Worm (Caenorhabditis elegans): ENCODE data around the gene srv-10.

Gene srv-10

DNA sequence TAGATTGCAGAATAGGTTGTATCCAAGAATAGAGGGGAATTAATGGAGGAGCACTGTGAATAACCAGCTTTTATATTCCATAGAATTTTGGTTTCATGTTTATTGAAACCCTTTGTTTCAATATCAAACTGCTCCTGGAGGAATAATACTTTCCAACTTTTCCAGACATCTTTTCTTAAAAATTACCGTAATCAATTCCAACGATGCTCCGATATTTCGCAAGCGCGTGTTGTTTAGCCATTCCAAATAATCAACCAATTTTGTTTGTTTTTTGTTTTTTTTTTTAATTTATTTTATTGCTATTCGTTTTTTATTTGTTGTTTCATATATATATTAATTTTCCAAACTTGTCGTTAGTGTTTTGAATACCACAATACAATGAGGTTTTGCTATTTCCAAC lies 17.7 kb upstream of the srv-10 start, which contains the start of gene cutl-1:
Gene cutl-1 (minus strand): TSS at position 83 of the 400 bp plus-strand sequence.
- peak in 1 of 2 experiments; percentile 55 for TF ChIP-seq lsy-2 (tag; optimal IDR thresholded peaks at IDR 0.05)
- TF ChIP-seq hlh-4 (tag; optimal IDR thresholded peaks at IDR 0.05), result no peak
- TF ChIP-seq pag-3 (tag; optimal IDR thresholded peaks at IDR 0.05; ENCODE audit: borderline replicate concordance, insufficient read depth), result no peak
- TF ChIP-seq snu-23 (GFP tag; optimal IDR thresholded peaks at IDR 0.05), result no peak
- no peak for TF ChIP-seq zag-1 (tag; optimal IDR thresholded peaks at IDR 0.05)
- no peak for TF ChIP-seq irx-1 (tag; optimal IDR thresholded peaks at IDR 0.05)
- TF ChIP-seq ceh-63 (GFP tag; optimal IDR thresholded peaks at IDR 0.05), result no peak
- no peak for TF ChIP-seq ceh-8 (GFP tag; optimal IDR thresholded peaks at IDR 0.05)
- TF ChIP-seq dpl-1 (GFP tag; optimal IDR thresholded peaks at IDR 0.05), result peak in 1 of 3 experiments; percentile 13
- TF ChIP-seq unc-62 (GFP tag; optimal IDR thresholded peaks at IDR 0.05), result no peak
- TF ChIP-seq ceh-82 (tag; optimal IDR thresholded peaks at IDR 0.05), result no peak
- TF ChIP-seq nhr-237 (tag; optimal IDR thresholded peaks at IDR 0.05), result no peak
- TF ChIP-seq zip-4 (GFP tag; optimal IDR thresholded peaks at IDR 0.05), result no peak
- no peak for TF ChIP-seq ces-1 (GFP tag; optimal IDR thresholded peaks at IDR 0.05)
- no peak for TF ChIP-seq ets-5 (GFP tag; IDR thresholded peaks at IDR 0.05)
- TF ChIP-seq rnt-1 (tag; optimal IDR thresholded peaks at IDR 0.05), result no peak
- no peak for TF ChIP-seq pqm-1 (tag; optimal IDR thresholded peaks at IDR 0.05)
- TF ChIP-seq nhr-12 (tag; optimal IDR thresholded peaks at IDR 0.05), result no peak

DNA sequence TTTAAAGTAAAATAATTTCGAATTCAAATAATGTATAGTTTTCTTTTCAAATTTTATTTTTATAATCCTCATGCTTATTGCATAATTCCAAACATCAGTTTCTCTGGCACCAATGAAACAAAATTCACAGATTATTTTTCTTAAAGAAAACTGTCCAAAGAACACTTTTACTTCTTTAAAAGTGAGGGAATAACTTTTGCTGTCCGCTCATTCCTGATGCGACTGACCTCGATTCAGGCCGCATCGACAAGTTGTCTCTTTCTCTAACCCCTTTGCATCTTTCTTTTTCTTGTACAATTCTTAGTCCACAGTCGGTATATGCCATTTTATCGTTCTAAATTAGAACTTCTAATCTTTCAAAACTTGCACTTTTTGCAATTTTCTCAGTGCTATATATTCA lies 17.2 kb upstream of the srv-10 start, which contains the start of gene F53F1.2:
Gene F53F1.2 (plus strand): TSS at position 306 of the 400 bp plus-strand sequence.
- TF ChIP-seq lin-14 (GFP tag; optimal IDR thresholded peaks at IDR 0.05) (no peak), blmp-1 (tag; optimal IDR thresholded peaks at IDR 0.05) (peak; percentile 96), dpl-1 (GFP tag; optimal IDR thresholded peaks at IDR 0.05) (peak in 1 of 3 experiments; percentile 2), nhr-85 (tag) (peak; percentile 67)

DNA sequence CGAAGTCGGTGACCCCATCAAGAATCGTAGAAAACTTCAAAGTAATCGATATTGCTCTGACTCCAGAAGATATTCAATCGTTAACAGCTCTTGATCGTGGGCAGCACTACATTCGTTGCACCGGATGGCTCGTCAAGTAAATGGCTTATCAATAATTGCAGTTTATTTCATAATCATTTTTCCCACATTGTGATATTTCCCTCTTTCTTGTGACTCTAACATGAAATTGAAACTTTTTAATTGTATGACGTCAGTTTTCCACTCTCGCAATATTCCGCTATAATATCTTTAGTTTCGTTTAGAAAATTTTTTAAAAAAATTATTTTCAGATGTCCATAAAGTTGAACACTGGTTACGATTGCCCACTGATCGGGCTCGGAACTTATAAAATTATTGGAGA lies 15.8 kb upstream of the srv-10 start, which contains the start of gene F53F1.3:
Gene F53F1.3 (plus strand): TSS at position 330 of the 400 bp plus-strand sequence.
- TF ChIP-seq elt-2 (tag; optimal IDR thresholded peaks at IDR 0.05) (peak; percentile 14), F16B12.6 (tag; optimal IDR thresholded peaks at IDR 0.05) (no peak)

DNA sequence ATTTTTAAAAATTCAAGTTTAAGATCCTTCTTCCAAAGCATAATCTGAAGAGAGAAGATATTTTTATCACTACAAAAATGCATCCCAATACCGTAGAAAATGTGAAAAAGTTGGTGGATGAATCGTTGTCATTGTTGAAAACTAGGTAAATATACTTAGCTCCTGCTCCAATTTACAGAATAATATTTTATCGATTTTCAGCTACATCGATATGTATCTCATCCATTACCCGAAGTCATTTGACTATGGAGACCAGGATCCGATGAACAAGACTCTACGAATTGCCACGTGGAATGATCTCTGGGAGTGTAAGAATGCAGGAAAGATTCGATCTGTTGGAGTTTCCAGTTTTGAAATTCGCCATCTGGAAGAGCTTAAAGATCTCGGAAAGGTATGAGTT lies 15.3 kb upstream of the srv-10 start:
- TF ChIP-seq ztf-11 (tag; optimal IDR thresholded peaks at IDR 0.05), result no peak
- no peak for TF ChIP-seq pqm-1 (tag; optimal IDR thresholded peaks at IDR 0.05)
- TF ChIP-seq nhr-71 (tag; optimal IDR thresholded peaks at IDR 0.05), result no peak
- TF ChIP-seq pag-3 (tag; optimal IDR thresholded peaks at IDR 0.05; ENCODE audit: borderline replicate concordance, insufficient read depth), result no peak
- no peak for TF ChIP-seq nhr-85 (tag)
- no peak for TF ChIP-seq egl-27 (tag; optimal IDR thresholded peaks at IDR 0.05)

DNA sequence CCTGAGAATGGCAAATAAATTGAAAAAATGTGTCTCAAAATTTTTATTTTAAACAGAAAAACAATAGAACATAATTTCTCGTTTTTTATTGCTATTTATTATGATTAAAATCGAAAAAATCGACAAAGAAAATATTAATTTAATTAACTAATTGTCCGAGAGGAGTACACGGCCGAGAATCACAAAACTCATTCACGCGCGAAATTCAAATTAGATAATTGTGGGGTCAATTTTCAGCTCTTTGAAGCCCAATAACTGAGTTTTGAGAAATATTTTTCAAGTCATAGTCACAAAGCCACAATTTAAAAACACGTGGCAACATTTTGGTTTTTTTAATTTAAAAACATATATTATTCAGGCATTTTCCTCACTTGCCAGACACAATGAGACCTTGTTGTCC lies 14.6 kb upstream of the srv-10 start:
- TF ChIP-seq ets-5 (GFP tag; IDR thresholded peaks at IDR 0.05) (no peak), fkh-4 (tag; optimal IDR thresholded peaks at IDR 0.05; ENCODE audit: borderline replicate concordance) (peak; percentile 56), nhr-77 (tag; optimal IDR thresholded peaks at IDR 0.05) (no peak), efl-3 (GFP tag; optimal IDR thresholded peaks at IDR 0.05) (no peak), lir-3 (tag; optimal IDR thresholded peaks at IDR 0.05; ENCODE audit: poor library complexity) (peak; percentile 82), lin-14 (GFP tag; optimal IDR thresholded peaks at IDR 0.05) (peak; percentile 30), C16A3.4 (tag; optimal IDR thresholded peaks at IDR 0.05) (peak; percentile 6), irx-1 (tag; optimal IDR thresholded peaks at IDR 0.05) (peak; percentile 71), egl-13 (tag; optimal IDR thresholded peaks at IDR 0.05) (peak; percentile 36), unc-86 (tag; optimal IDR thresholded peaks at IDR 0.05) (no peak), lin-35 (GFP tag; optimal IDR thresholded peaks at IDR 0.05) (peak; percentile 82 to 91), zip-4 (GFP tag; optimal IDR thresholded peaks at IDR 0.05) (no peak), isw-1 (GFP tag; IDR thresholded peaks at IDR 0.05) (no peak), ceh-8 (GFP tag; optimal IDR thresholded peaks at IDR 0.05) (no peak), ama-1 (optimal IDR thresholded peaks at IDR 0.05) (no peak), efl-1 (optimal IDR thresholded peaks at IDR 0.05) (peak; percentile 89), efl-1 (GFP tag; optimal IDR thresholded peaks at IDR 0.05 in 1 of 2) (peak; percentile 89 to 99), ces-1 (GFP tag; optimal IDR thresholded peaks at IDR 0.05) (no peak), fos-1 (tag; optimal IDR thresholded peaks at IDR 0.05) (no peak), egl-27 (tag; optimal IDR thresholded peaks at IDR 0.05) (no peak), unc-98 (GFP tag; IDR thresholded peaks at IDR 0.05) (no peak), sox-4 (tag; optimal IDR thresholded peaks at IDR 0.05) (peak; percentile 23), mep-1 (tag; optimal IDR thresholded peaks at IDR 0.05) (peak; percentile 3), nhr-19 (GFP tag; conservative IDR thresholded peaks at IDR 0.05) (peak; percentile 54), F16B12.6 (tag; optimal IDR thresholded peaks at IDR 0.05) (no peak), tlp-1 (tag; optimal IDR thresholded peaks at IDR 0.05) (no peak), ceh-90 (tag; optimal IDR thresholded peaks at IDR 0.05) (peak; percentile 81)

Measured in whole organism, L1 larva.